Worm (Caenorhabditis elegans) whole organism, mixed stage, embryonic: ENCODE data around the gene nuo-4.

Experiments
- blmp-1 ChIP-seq: fragments of 150-350 bp; optimal IDR thresholded peaks from 2 replicates; lab custom pipeline; 2014; ENCODE audit warnings: missing biosample characterization, missing genetic modification characterization
- ces-1 ChIP-seq: fragments of 150-350 bp; optimal IDR thresholded peaks from 2 replicates; lab custom pipeline; 2014; ENCODE audit warnings: missing biosample characterization, missing genetic modification reagents, missing genetic modification characterization
- elt-3 ChIP-seq: fragments of 150-350 bp; optimal IDR thresholded peaks from 2 replicates; lab custom pipeline; 2014; ENCODE audit warnings: missing biosample characterization, missing genetic modification characterization
- lsy-2 ChIP-seq: fragments of 150-350 bp; optimal IDR thresholded peaks from 2 replicates; lab custom pipeline; 2014; ENCODE audit warnings: missing biosample characterization, missing genetic modification characterization
- nhr-12 ChIP-seq: fragments of 150-350 bp; optimal IDR thresholded peaks from 2 replicates; lab custom pipeline; 2014; ENCODE audit warnings: missing biosample characterization, missing genetic modification characterization
- nhr-237 ChIP-seq: fragments of 150-350 bp; optimal IDR thresholded peaks from 2 replicates; lab custom pipeline; 2014; ENCODE audit warnings: missing biosample characterization, missing genetic modification characterization
- nhr-28 ChIP-seq: fragments of 150-350 bp; optimal IDR thresholded peaks from 2 replicates; lab custom pipeline; 2014; ENCODE audit warnings: missing biosample characterization, missing genetic modification characterization
- pha-4 ChIP-seq: fragments of 150-350 bp; optimal IDR thresholded peaks from 2 replicates; lab custom pipeline; 2018; ENCODE audit warnings: missing biosample characterization, missing genetic modification reagents, missing genetic modification characterization
- snpc-4 ChIP-seq: fragments of 150-350 bp; optimal IDR thresholded peaks from 2 replicates; lab custom pipeline; 2014; ENCODE audit warnings: missing biosample characterization, missing genetic modification characterization
- unc-120 ChIP-seq: sonication (generic microtip); optimal IDR thresholded peaks from 2 replicates; lab custom pipeline; 2017; ENCODE audit warnings: missing genetic modification characterization, missing compliant biosample characterization; ENCODE audit not compliant: poor library complexity, severe bottlenecking
- ztf-11 ChIP-seq: fragments of 150-350 bp; optimal IDR thresholded peaks from 2 replicates; lab custom pipeline; 2014; ENCODE audit warnings: missing biosample characterization, missing genetic modification characterization

DNA sequence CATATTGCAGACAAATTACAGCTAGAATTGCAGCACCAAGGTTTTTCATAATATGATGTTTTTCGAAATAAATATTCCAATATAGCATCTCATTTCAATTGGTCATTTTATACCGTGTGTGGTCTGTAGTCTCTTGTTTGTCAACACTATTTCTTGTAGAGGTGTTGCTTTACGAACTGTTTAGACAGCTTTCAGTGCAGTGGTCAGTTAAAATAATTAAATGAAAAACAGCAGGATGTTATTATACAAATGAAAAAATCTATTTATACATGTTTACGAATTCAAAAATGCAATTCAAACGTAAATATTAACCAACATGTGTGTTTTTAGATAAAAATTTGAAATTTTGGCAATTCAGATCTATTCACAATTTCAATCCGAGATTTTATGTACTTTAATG, 46.8 kb downstream of the nuo-4 start, which contains the start of gene B0280.7:
- TF ChIP-seq snpc-4 (tag; lab: Kevin White, UChicago) (no peak), nhr-237 (tag; lab: Kevin White, UChicago) (no peak), nhr-12 (no peak), ztf-11 (tag; lab: Kevin White, UChicago) (no peak), unc-120 (tag; lab: Kevin White, UChicago) (no peak), nhr-28 (no peak), pha-4 (tag; lab: Kevin White, UChicago) (no peak), lsy-2 (no peak), blmp-1 (tag; lab: Kevin White, UChicago) (no peak), ces-1 (GFP tag; lab: Kevin White, UChicago) (no peak), elt-3 (tag; lab: Kevin White, UChicago) (no peak)
